Fruit fly (Drosophila melanogaster) whole organism, embryonic: ENCODE measurements around the gene hop.

Source experiments
- Atf-2 ChIP-seq: fragments of 200-800 bp; sonication (Bioruptor generic); optimal IDR thresholded peaks from 2 replicates; lab custom pipeline; 2016; ENCODE audit warnings: missing biosample characterization, missing genetic modification characterization
- B-H1 ChIP-seq: fragments of 200-800 bp; sonication (Bioruptor generic); IDR thresholded peaks from 3 replicates; pipeline ENCODE4 v1.3.6; 2022; ENCODE audit warnings: missing biosample characterization, missing genetic modification characterization
- Blimp-1 ChIP-seq: fragments of 200-800 bp; sonication (Bioruptor generic); optimal IDR thresholded peaks from 3 replicates; lab custom pipeline; 2018; ENCODE audit warnings: missing biosample characterization, missing genetic modification characterization, mild to moderate bottlenecking, moderate library complexity, missing genetic modification reagents
- CG10366 ChIP-seq: fragments of 200-800 bp; sonication (Bioruptor generic); IDR thresholded peaks from 2 replicates; pipeline ENCODE4 v1.3.6; 2022; ENCODE audit warnings: missing biosample characterization, missing genetic modification characterization
- CG10462 ChIP-seq: fragments of 200-800 bp; sonication (Bioruptor generic); optimal IDR thresholded peaks from 2 replicates; lab custom pipeline; 2016; ENCODE audit warnings: missing biosample characterization, missing genetic modification characterization
- CG10654 ChIP-seq: fragments of 200-800 bp; sonication (Bioruptor generic); optimal IDR thresholded peaks from 2 replicates; lab custom pipeline; 2016; ENCODE audit warnings: missing biosample characterization, missing genetic modification characterization
- CG10979 ChIP-seq: fragments of 200-800 bp; sonication (Bioruptor generic); optimal IDR thresholded peaks from 2 replicates; lab custom pipeline; 2018; ENCODE audit warnings: missing biosample characterization, mild to moderate bottlenecking, missing genetic modification characterization, moderate library complexity
- CG11723 ChIP-seq: fragments of 200-800 bp; sonication (Bioruptor generic); optimal IDR thresholded peaks from 2 replicates; lab custom pipeline; 2017; ENCODE audit warnings: missing biosample characterization, mild to moderate bottlenecking, missing genetic modification characterization
- CG12155 ChIP-seq: fragments of 200-800 bp; sonication (Bioruptor generic); optimal IDR thresholded peaks from 3 replicates; lab custom pipeline; 2016; ENCODE audit warnings: missing biosample characterization, missing genetic modification characterization
- CG12236 ChIP-seq: fragments of 200-800 bp; sonication (Bioruptor generic); optimal IDR thresholded peaks from 2 replicates; lab custom pipeline; 2016; ENCODE audit warnings: missing biosample characterization, missing genetic modification characterization
- CG12659 ChIP-seq: fragments of 200-800 bp; sonication (Bioruptor generic); optimal IDR thresholded peaks from 3 replicates; lab custom pipeline; 2017; ENCODE audit warnings: mild to moderate bottlenecking, missing biosample characterization, missing genetic modification reagents, missing genetic modification characterization
- CG12769 ChIP-seq: fragments of 200-800 bp; sonication (Bioruptor generic); optimal IDR thresholded peaks from 2 replicates; lab custom pipeline; 2019; ENCODE audit warnings: missing biosample characterization, mild to moderate bottlenecking, missing genetic modification characterization, moderate library complexity
- CG12942 ChIP-seq: fragments of 200-800 bp; sonication (Bioruptor generic); optimal IDR thresholded peaks from 3 replicates; lab custom pipeline; 2016; ENCODE audit warnings: missing biosample characterization, missing genetic modification characterization
- CG13424 ChIP-seq: fragments of 200-800 bp; sonication (Bioruptor generic); optimal IDR thresholded peaks from 2 replicates; lab custom pipeline; 2019; ENCODE audit warnings: missing biosample characterization, mild to moderate bottlenecking, missing genetic modification characterization, moderate library complexity
- CG13894 ChIP-seq: fragments of 200-800 bp; sonication (Bioruptor generic); optimal IDR thresholded peaks from 3 replicates; lab custom pipeline; 2018; ENCODE audit warnings: missing biosample characterization, mild to moderate bottlenecking, missing genetic modification characterization, moderate library complexity
- CG17359 ChIP-seq: fragments of 200-800 bp; sonication (Bioruptor generic); optimal IDR thresholded peaks from 3 replicates; lab custom pipeline; 2018; ENCODE audit warnings: missing biosample characterization, mild to moderate bottlenecking, missing genetic modification characterization, moderate library complexity
- CG17568 ChIP-seq: fragments of 200-800 bp; sonication (Bioruptor generic); optimal IDR thresholded peaks from 2 replicates; lab custom pipeline; 2018; ENCODE audit warnings: missing biosample characterization, mild to moderate bottlenecking, missing genetic modification characterization, moderate library complexity
- CG18476 ChIP-seq: fragments of 200-800 bp; sonication (Bioruptor generic); optimal IDR thresholded peaks from 2 replicates; lab custom pipeline; 2016; ENCODE audit warnings: missing biosample characterization, mild to moderate bottlenecking, missing genetic modification characterization
- CG18764 ChIP-seq: fragments of 200-800 bp; sonication (Bioruptor generic); optimal IDR thresholded peaks from 3 replicates; lab custom pipeline; 2016; ENCODE audit warnings: missing biosample characterization, missing genetic modification characterization
- CG31388 ChIP-seq: fragments of 200-800 bp; sonication (Bioruptor generic); optimal IDR thresholded peaks from 2 replicates; lab custom pipeline; 2016; ENCODE audit warnings: missing biosample characterization, missing genetic modification characterization
- CG31441 ChIP-seq: fragments of 200-800 bp; sonication (Bioruptor generic); IDR thresholded peaks from 2 replicates; pipeline ENCODE4 v1.3.6; 2022; ENCODE audit warnings: missing biosample characterization, missing genetic modification characterization
- CG42726 ChIP-seq: fragments of 200-800 bp; sonication (Bioruptor generic); IDR thresholded peaks from 2 replicates; pipeline ENCODE4 v1.3.6; 2022; ENCODE audit warnings: missing biosample characterization, missing genetic modification characterization; ENCODE audit not compliant: partially characterized antibody
- CG4282 ChIP-seq: fragments of 200-800 bp; sonication (Bioruptor generic); optimal IDR thresholded peaks from 2 replicates; lab custom pipeline; 2016; ENCODE audit warnings: missing biosample characterization, missing genetic modification characterization
- CG5245 ChIP-seq: fragments of 200-800 bp; sonication (Bioruptor generic); optimal IDR thresholded peaks from 3 replicates; lab custom pipeline; 2016; ENCODE audit warnings: missing biosample characterization, missing genetic modification characterization
- CG7271 ChIP-seq: fragments of 200-800 bp; sonication (Bioruptor generic); optimal IDR thresholded peaks from 2 replicates; lab custom pipeline; 2018; ENCODE audit warnings: missing biosample characterization, mild to moderate bottlenecking, missing genetic modification characterization, moderate library complexity
- CHES-1-like ChIP-seq: fragments of 200-800 bp; sonication (Bioruptor generic); optimal IDR thresholded peaks from 2 replicates; lab custom pipeline; 2016; ENCODE audit warnings: missing biosample characterization, missing genetic modification characterization
- Chrac-16 ChIP-seq: fragments of 200-800 bp; sonication (Bioruptor generic); optimal IDR thresholded peaks from 3 replicates; lab custom pipeline; 2016; ENCODE audit warnings: missing biosample characterization, missing genetic modification characterization
- D ChIP-seq, 2 experiments: fragments of 200-800 bp in 1 of 2; fragments of >200 bp in 1 of 2; sonication (Bioruptor generic) in 1 of 2; optimal IDR thresholded peaks; 2 replicates in 1 of 2; 3 replicates in 1 of 2; lab custom pipeline; 2017; ENCODE audit warnings: mild to moderate bottlenecking in 1 of 2, missing biosample characterization in 1 of 2, missing genetic modification characterization in 1 of 2, missing genetic modification reagents in 1 of 2
- H15 ChIP-seq: fragments of 200-800 bp; sonication (Bioruptor generic); IDR thresholded peaks from 3 replicates; pipeline ENCODE4 v1.3.6; 2022; ENCODE audit warnings: missing biosample characterization, missing genetic modification characterization
- Hmx ChIP-seq: fragments of 200-800 bp; sonication (Bioruptor generic); optimal IDR thresholded peaks from 2 replicates; lab custom pipeline; 2016; ENCODE audit warnings: missing biosample characterization, missing genetic modification characterization
- Lpt ChIP-seq: fragments of >200 bp; optimal IDR thresholded peaks from 2 replicates; lab custom pipeline; 2018; ENCODE audit warnings: missing biosample characterization, missing genetic modification characterization
- Optix ChIP-seq: fragments of 200-800 bp; sonication (Bioruptor generic); IDR thresholded peaks from 3 replicates; pipeline ENCODE4 v1.3.6; 2022; ENCODE audit warnings: missing biosample characterization, missing genetic modification characterization
- Sry-δ ChIP-seq: fragments of 200-800 bp; sonication (Bioruptor generic); optimal IDR thresholded peaks from 2 replicates; lab custom pipeline; 2016; ENCODE audit warnings: missing biosample characterization, missing genetic modification characterization
- Ssrp ChIP-seq: fragments of 200-800 bp; sonication (Bioruptor generic); optimal IDR thresholded peaks from 2 replicates; lab custom pipeline; 2018; ENCODE audit warnings: missing biosample characterization, mild to moderate bottlenecking, missing genetic modification characterization, moderate library complexity
- Trl ChIP-seq, 3 experiments: fragments of >200 bp in 2 of 3; fragments of 200-800 bp in 1 of 3; sonication (Bioruptor generic) in 1 of 3; optimal IDR thresholded peaks; 2 replicates in 1 of 3; 3 replicates in 2 of 3; lab custom pipeline; 2016 to 2017; ENCODE audit warnings: missing biosample characterization in 1 of 3, missing genetic modification characterization in 1 of 3
- bigmax ChIP-seq: fragments of 200-800 bp; sonication (Bioruptor generic); optimal IDR thresholded peaks from 2 replicates; lab custom pipeline; 2018; ENCODE audit warnings: missing biosample characterization, mild to moderate bottlenecking, missing genetic modification characterization
- disco-r ChIP-seq: fragments of 200-800 bp; sonication (Bioruptor generic); optimal IDR thresholded peaks from 2 replicates; lab custom pipeline; 2016; ENCODE audit warnings: missing biosample characterization, missing genetic modification characterization
- gce ChIP-seq: fragments of 200-800 bp; sonication (Bioruptor generic); IDR thresholded peaks from 3 replicates; pipeline ENCODE4 v1.3.6; 2022; ENCODE audit warnings: missing biosample characterization, missing genetic modification characterization
- h ChIP-seq: fragments of >200 bp; optimal IDR thresholded peaks from 2 replicates; lab custom pipeline; 2017
- jumu ChIP-seq: fragments of 200-800 bp; sonication (Bioruptor generic); optimal IDR thresholded peaks from 3 replicates; lab custom pipeline; 2016; ENCODE audit warnings: missing biosample characterization, missing genetic modification characterization
- klu ChIP-seq: fragments of 200-800 bp; sonication (Bioruptor generic); IDR thresholded peaks from 2 replicates; pipeline ENCODE4 v1.3.6; 2022; ENCODE audit warnings: missing biosample characterization, missing genetic modification characterization
- lola ChIP-seq, 3 experiments: fragments of >200 bp in 2 of 3; fragments of 200-800 bp in 1 of 3; sonication (Bioruptor generic) in 1 of 3; optimal IDR thresholded peaks; 2 replicates each; lab custom pipeline; 2017 to 2019; ENCODE audit warnings: missing biosample characterization in 3 of 3, missing genetic modification characterization in 3 of 3, mild to moderate bottlenecking in 1 of 3, moderate library complexity in 1 of 3
- nmo ChIP-seq: fragments of 200-800 bp; sonication (Bioruptor generic); optimal IDR thresholded peaks from 2 replicates; lab custom pipeline; 2018; ENCODE audit warnings: missing biosample characterization, mild to moderate bottlenecking, missing genetic modification characterization, moderate library complexity
- phol ChIP-seq: fragments of 200-800 bp; sonication (Bioruptor generic); optimal IDR thresholded peaks from 3 replicates; lab custom pipeline; 2018; ENCODE audit warnings: missing biosample characterization, mild to moderate bottlenecking, missing genetic modification characterization, moderate library complexity
- pzg ChIP-seq: fragments of 200-800 bp; sonication (Bioruptor generic); optimal IDR thresholded peaks from 3 replicates; lab custom pipeline; 2018; ENCODE audit warnings: missing biosample characterization, mild to moderate bottlenecking, missing genetic modification characterization, moderate library complexity
- sc ChIP-seq, 3 experiments: fragments of >200 bp in 2 of 3; fragments of 200-800 bp in 1 of 3; sonication (Bioruptor generic) in 1 of 3; optimal IDR thresholded peaks; 2 replicates in 2 of 3; 3 replicates in 1 of 3; lab custom pipeline; 2017; ENCODE audit warnings: mild to moderate bottlenecking in 1 of 3, missing biosample characterization in 1 of 3, missing genetic modification characterization in 1 of 3, missing genetic modification reagents in 1 of 3
- trh ChIP-seq: fragments of 200-800 bp; sonication (Bioruptor generic); optimal IDR thresholded peaks from 2 replicates; lab custom pipeline; 2016; ENCODE audit warnings: missing biosample characterization, missing genetic modification characterization
- unpg ChIP-seq: fragments of 200-800 bp; sonication (Bioruptor generic); optimal IDR thresholded peaks from 3 replicates; lab custom pipeline; 2018; ENCODE audit warnings: missing biosample characterization, mild to moderate bottlenecking, missing genetic modification characterization, moderate library complexity
- yki ChIP-seq: fragments of >200 bp; optimal IDR thresholded peaks from 3 replicates; lab custom pipeline; 2018

The hop gene

DNA sequence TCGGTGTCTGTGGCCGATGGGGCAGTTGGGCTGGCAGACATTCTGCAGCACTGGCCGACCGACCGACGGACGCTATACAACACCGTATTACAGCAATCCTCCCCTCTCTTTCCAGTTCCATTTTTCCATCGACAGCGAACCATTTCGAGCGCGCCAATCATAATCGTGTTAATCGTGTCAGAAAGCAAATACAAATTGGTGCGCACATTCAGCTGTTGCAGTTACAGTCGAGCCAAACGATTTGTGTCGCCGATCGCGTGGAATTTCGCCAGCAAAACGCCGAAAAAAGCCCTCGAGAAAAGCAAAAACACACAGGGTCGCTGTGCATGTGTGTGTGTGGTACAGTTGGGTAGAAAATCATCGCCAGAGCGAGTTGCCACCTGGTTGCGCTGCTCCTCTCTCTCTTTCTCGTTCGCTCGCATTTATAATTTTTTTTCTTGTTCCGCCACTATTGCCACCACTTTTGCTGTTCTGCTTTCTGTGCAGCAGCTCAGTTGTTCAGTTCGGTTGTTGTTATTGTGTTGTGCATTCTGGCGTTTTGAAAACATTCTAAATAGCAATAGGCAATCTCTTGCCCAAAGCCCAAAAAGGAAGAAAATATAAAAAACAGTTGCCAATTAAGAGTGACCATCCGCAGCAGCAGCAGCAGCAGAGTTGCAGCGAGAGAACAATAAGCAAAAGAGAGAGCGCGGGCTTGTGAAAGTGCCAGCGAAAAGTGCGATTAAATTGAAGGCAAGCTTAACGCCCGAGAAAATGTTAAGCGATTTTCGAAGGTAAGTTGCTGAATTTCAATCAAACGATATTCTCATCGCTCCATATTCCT is 17.2 kb downstream of the hop start, which contains the start of gene CG1737 (continued):
- TF ChIP-seq CG42726 (no peak), CG12769 (tag; lab: Kevin White, UChicago) (no peak), CG10366 (no peak), B-H1 (GFP tag; lab: Robert Waterston, UW) (no peak), CG12236 (GFP tag; lab: Kevin White, UChicago) (no peak), Chrac-16 (GFP tag; lab: Kevin White, UChicago) (no peak), CG17359 (tag; lab: Kevin White, UChicago) (no peak), h (lab: Kevin White, UChicago) (no peak), klu (GFP tag; lab: Robert Waterston, UW) (no peak), CG13424 (tag; lab: Kevin White, UChicago) (no peak), Blimp-1 (GFP tag; lab: Kevin White, UChicago) (no peak), CG31441 (GFP tag; lab: Robert Waterston, UW) (no peak), CG12155 (GFP tag; lab: Kevin White, UChicago) (no peak), CG18476 (no peak), CG13894 (peak; percentile 2), CG12942 (GFP tag; lab: Kevin White, UChicago) (no peak), Atf-2 (no peak), CG7271 (tag; lab: Kevin White, UChicago) (no peak), Lpt (GFP tag; lab: Kevin White, UChicago) (no peak), jumu (GFP tag; lab: Kevin White, UChicago) (no peak), CG31388 (GFP tag; lab: Kevin White, UChicago) (no peak), CG10654 (GFP tag; lab: Kevin White, UChicago) (no peak), phol (tag; lab: Kevin White, UChicago) (no peak), nmo (no peak), CG10979 (tag; lab: Kevin White, UChicago) (no peak), Hmx (GFP tag; lab: Kevin White, UChicago) (no peak), Ssrp (tag; lab: Kevin White, UChicago) (no peak), unpg (GFP tag; lab: Kevin White, UChicago) (no peak), CG12659 (peak; percentile 19), CG18764 (GFP tag; lab: Kevin White, UChicago) (no peak), Optix (GFP tag; lab: Robert Waterston, UW) (no peak), bigmax (no peak), sc (optimal IDR thresholded peaks at IDR 0.05; lab: Kevin White, UChicago) (no peak), sc (GFP tag; optimal IDR thresholded peaks at IDR 0.05; lab: Kevin White, UChicago) (no peak), yki (lab: Kevin White, UChicago) (no peak), CG10462 (GFP tag; lab: Kevin White, UChicago) (no peak), CG17568 (no peak), gce (GFP tag; lab: Robert Waterston, UW) (no peak), CG11723 (GFP tag; lab: Kevin White, UChicago) (no peak), CG5245 (GFP tag; lab: Kevin White, UChicago) (no peak), trh (no peak), Sry-δ (GFP tag; lab: Kevin White, UChicago) (peak; percentile 40), pzg (peak; percentile 50), Trl (optimal IDR thresholded peaks at IDR 0.05; lab: Kevin White, UChicago) (peak; percentile 28 to 72), Trl (GFP tag; optimal IDR thresholded peaks at IDR 0.05; lab: Kevin White, UChicago) (no peak), disco-r (GFP tag; lab: Kevin White, UChicago) (no peak), CG4282 (no peak), CHES-1-like (GFP tag; lab: Kevin White, UChicago) (no peak), H15 (no peak), D (optimal IDR thresholded peaks at IDR 0.05; lab: Kevin White, UChicago) (peak; percentile 80), D (GFP tag; optimal IDR thresholded peaks at IDR 0.05; lab: Kevin White, UChicago) (no peak), lola (GFP tag; optimal IDR thresholded peaks at IDR 0.05; lab: Kevin White, UChicago) (no peak)
